Fruit fly (Drosophila melanogaster): Measurements from ENCODE around the gene obst-I.

- TF ChIP-seq h (GFP tag; optimal IDR thresholded peaks at IDR 0.05) (no peak), br (GFP tag; optimal IDR thresholded peaks at IDR 0.05) (no peak), Hr78 (GFP tag; optimal IDR thresholded peaks at IDR 0.05) (no peak)
These were observed 23.7 kb upstream of the obst-I start, which contains the start of gene CG32301 for dm6 chr3L:2243846-2244528.
